Fruit fly (Drosophila melanogaster) whole organism, prepupa: ENCODE measurements around the gene CkIIbeta.

Experiments
- Blimp-1 ChIP-seq: fragments of 200-800 bp; sonication (Bioruptor generic); optimal IDR thresholded peaks from 3 replicates; lab custom pipeline; 2017; ENCODE audit warnings: missing biosample characterization, missing genetic modification characterization, mild to moderate bottlenecking, moderate library complexity, missing genetic modification reagents
- CG10631 ChIP-seq: fragments of 200-800 bp; sonication (Bioruptor generic); optimal IDR thresholded peaks from 2 replicates; lab custom pipeline; 2016; ENCODE audit warnings: missing biosample characterization, missing genetic modification characterization
- CG11762 ChIP-seq: fragments of 200-800 bp; sonication (Bioruptor generic); optimal IDR thresholded peaks from 3 replicates; lab custom pipeline; 2016; ENCODE audit warnings: missing biosample characterization, missing genetic modification characterization; ENCODE audit not compliant: insufficient read depth
- CG11902 ChIP-seq: fragments of 200-800 bp; sonication (Bioruptor generic); optimal IDR thresholded peaks from 3 replicates; lab custom pipeline; 2016; ENCODE audit warnings: missing biosample characterization, missing genetic modification characterization
- CG15336 ChIP-seq: fragments of 200-800 bp; sonication (Bioruptor generic); IDR thresholded peaks from 2 replicates; pipeline ENCODE4 v1.3.6; 2022; ENCODE audit warnings: missing biosample characterization, missing genetic modification characterization
- CG1621 ChIP-seq: fragments of 200-800 bp; sonication (Bioruptor generic); optimal IDR thresholded peaks from 3 replicates; lab custom pipeline; 2018; ENCODE audit warnings: missing biosample characterization, mild to moderate bottlenecking, missing genetic modification characterization
- CG3032 ChIP-seq: fragments of 200-800 bp; optimal IDR thresholded peaks from 2 replicates; lab custom pipeline; 2019; ENCODE audit warnings: missing biosample characterization, mild to moderate bottlenecking, missing genetic modification characterization, moderate library complexity
- CG31627 ChIP-seq: fragments of 200-800 bp; sonication (Bioruptor generic); optimal IDR thresholded peaks from 3 replicates; lab custom pipeline; 2016; ENCODE audit warnings: missing biosample characterization, missing genetic modification characterization
- CG3919 ChIP-seq: fragments of 200-800 bp; sonication (Bioruptor generic); optimal IDR thresholded peaks from 3 replicates; lab custom pipeline; 2016; ENCODE audit warnings: missing biosample characterization, missing genetic modification characterization
- CG4318 ChIP-seq: fragments of 200-800 bp; sonication (Bioruptor generic); optimal IDR thresholded peaks from 3 replicates; lab custom pipeline; 2017; ENCODE audit warnings: missing biosample characterization, mild to moderate bottlenecking, missing genetic modification characterization
- CG6163 ChIP-seq: fragments of 200-800 bp; sonication (Bioruptor generic); IDR thresholded peaks from 3 replicates; pipeline ENCODE4 v1.3.6; 2022; ENCODE audit warnings: missing biosample characterization, missing genetic modification characterization
- CG6276 ChIP-seq: fragments of 200-800 bp; sonication (Bioruptor generic); optimal IDR thresholded peaks from 2 replicates; lab custom pipeline; 2017; ENCODE audit warnings: missing biosample characterization, mild to moderate bottlenecking, missing genetic modification characterization
- CG6792 ChIP-seq: fragments of 200-800 bp; sonication (Bioruptor generic); optimal IDR thresholded peaks from 3 replicates; lab custom pipeline; 2016; ENCODE audit warnings: missing biosample characterization, missing genetic modification characterization
- CG6808 ChIP-seq: fragments of 200-800 bp; sonication (Bioruptor generic); optimal IDR thresholded peaks from 3 replicates; lab custom pipeline; 2017; ENCODE audit warnings: missing biosample characterization, missing genetic modification characterization, mild to moderate bottlenecking, moderate library complexity, missing genetic modification reagents
- CG6854 ChIP-seq: fragments of 200-800 bp; sonication (Bioruptor generic); optimal IDR thresholded peaks from 2 replicates; lab custom pipeline; 2017; ENCODE audit warnings: missing biosample characterization, mild to moderate bottlenecking, missing genetic modification characterization
- CG7368 ChIP-seq: fragments of 200-800 bp; sonication (Bioruptor generic); optimal IDR thresholded peaks from 3 replicates; lab custom pipeline; 2016; ENCODE audit warnings: missing biosample characterization, missing genetic modification characterization
- CG8319 ChIP-seq: fragments of 200-800 bp; sonication (Bioruptor generic); optimal IDR thresholded peaks from 3 replicates; lab custom pipeline; 2016; ENCODE audit warnings: missing biosample characterization, missing genetic modification characterization
- CG8632 ChIP-seq: fragments of 200-800 bp; sonication (Bioruptor generic); optimal IDR thresholded peaks from 3 replicates; lab custom pipeline; 2016; ENCODE audit warnings: missing biosample characterization, missing genetic modification characterization
- CG9139 ChIP-seq: fragments of 200-800 bp; sonication (Bioruptor generic); optimal IDR thresholded peaks from 3 replicates; lab custom pipeline; 2017; ENCODE audit warnings: missing biosample characterization, mild to moderate bottlenecking, missing genetic modification characterization
- Eip75B ChIP-seq: fragments of 200-800 bp; sonication (Bioruptor generic); optimal IDR thresholded peaks from 3 replicates; lab custom pipeline; 2016; ENCODE audit warnings: missing biosample characterization, missing genetic modification characterization
- Eip93F ChIP-seq: fragments of 200-800 bp; sonication (Bioruptor generic); optimal IDR thresholded peaks from 2 replicates; lab custom pipeline; 2016; ENCODE audit warnings: missing biosample characterization, mild to moderate bottlenecking, missing genetic modification characterization
- Ets96B ChIP-seq: fragments of 200-800 bp; optimal IDR thresholded peaks from 2 replicates; lab custom pipeline; 2019; ENCODE audit warnings: missing biosample characterization, mild to moderate bottlenecking, missing genetic modification characterization, moderate library complexity
- Gug ChIP-seq: fragments of 200-800 bp; sonication (Bioruptor generic); IDR thresholded peaks from 2 replicates; pipeline ENCODE4 v1.3.6; 2022; ENCODE audit warnings: missing biosample characterization, missing genetic modification characterization
- Hr39 ChIP-seq: fragments of 200-800 bp; sonication (Bioruptor generic); optimal IDR thresholded peaks from 2 replicates; lab custom pipeline; 2016; ENCODE audit warnings: missing biosample characterization, missing genetic modification characterization
- Hr4 ChIP-seq: fragments of 200-800 bp; sonication (Bioruptor generic); optimal IDR thresholded peaks from 3 replicates; lab custom pipeline; 2016; ENCODE audit warnings: missing biosample characterization, missing genetic modification characterization
- OdsH ChIP-seq: fragments of 200-800 bp; sonication (Bioruptor generic); optimal IDR thresholded peaks from 3 replicates; lab custom pipeline; 2016; ENCODE audit warnings: missing biosample characterization, missing genetic modification characterization
- Smox ChIP-seq: fragments of 200-800 bp; sonication (Bioruptor generic); optimal IDR thresholded peaks from 3 replicates; lab custom pipeline; 2016; ENCODE audit warnings: missing biosample characterization, missing genetic modification characterization
- Sox102F ChIP-seq: fragments of 200-800 bp; sonication (Bioruptor generic); optimal IDR thresholded peaks from 2 replicates; lab custom pipeline; 2016; ENCODE audit warnings: missing biosample characterization, mild to moderate bottlenecking, missing genetic modification characterization
- Sox14 ChIP-seq: fragments of 200-800 bp; sonication (Bioruptor generic); optimal IDR thresholded peaks from 3 replicates; lab custom pipeline; 2016; ENCODE audit warnings: missing biosample characterization, missing genetic modification characterization
- Sox15 ChIP-seq: fragments of 200-800 bp; sonication (Bioruptor generic); optimal IDR thresholded peaks from 3 replicates; lab custom pipeline; 2016; ENCODE audit warnings: missing biosample characterization, missing genetic modification characterization
- achi ChIP-seq: fragments of 200-800 bp; sonication (Bioruptor generic); optimal IDR thresholded peaks from 3 replicates; lab custom pipeline; 2016; ENCODE audit warnings: missing biosample characterization, missing genetic modification characterization
- acj6 ChIP-seq: fragments of 200-800 bp; sonication (Bioruptor generic); optimal IDR thresholded peaks from 3 replicates; lab custom pipeline; 2016; ENCODE audit warnings: missing biosample characterization, missing genetic modification characterization
- cyc ChIP-seq: fragments of 200-800 bp; sonication (Bioruptor generic); optimal IDR thresholded peaks from 3 replicates; lab custom pipeline; 2016; ENCODE audit warnings: missing biosample characterization, missing genetic modification characterization
- dac ChIP-seq: fragments of 200-800 bp; sonication (Bioruptor generic); optimal IDR thresholded peaks from 2 replicates; lab custom pipeline; 2017; ENCODE audit warnings: missing biosample characterization, mild to moderate bottlenecking, missing genetic modification characterization
- esn ChIP-seq: fragments of 200-800 bp; sonication (Bioruptor generic); optimal IDR thresholded peaks from 2 replicates; lab custom pipeline; 2016; ENCODE audit warnings: missing biosample characterization, mild to moderate bottlenecking, missing genetic modification characterization, moderate library complexity
- fd59A ChIP-seq: fragments of 200-800 bp; sonication (Bioruptor generic); optimal IDR thresholded peaks from 2 replicates; lab custom pipeline; 2017; ENCODE audit warnings: missing biosample characterization, mild to moderate bottlenecking, missing genetic modification characterization, missing genetic modification reagents
- fd85E ChIP-seq: fragments of 200-800 bp; sonication (Bioruptor generic); optimal IDR thresholded peaks from 3 replicates; lab custom pipeline; 2016; ENCODE audit warnings: missing biosample characterization, missing genetic modification characterization
- fkh ChIP-seq: fragments of 200-800 bp; sonication (Bioruptor generic); optimal IDR thresholded peaks from 3 replicates; lab custom pipeline; 2017; ENCODE audit warnings: missing biosample characterization, mild to moderate bottlenecking, missing genetic modification characterization, moderate library complexity
- lz ChIP-seq: fragments of 200-800 bp; sonication (Bioruptor generic); optimal IDR thresholded peaks from 3 replicates; lab custom pipeline; 2016; ENCODE audit warnings: missing biosample characterization, missing genetic modification characterization
- pdm3 ChIP-seq: fragments of 200-800 bp; sonication (Bioruptor generic); optimal IDR thresholded peaks from 3 replicates; lab custom pipeline; 2016; ENCODE audit warnings: missing biosample characterization, missing genetic modification characterization
- salr ChIP-seq, 2 experiments: fragments of 200-800 bp; sonication (Bioruptor generic); optimal IDR thresholded peaks; 3 replicates each; lab custom pipeline; 2016 to 2018; ENCODE audit warnings: missing biosample characterization in 2 of 2, missing genetic modification characterization in 2 of 2, mild to moderate bottlenecking in 1 of 2
- spab ChIP-seq: fragments of 200-800 bp; sonication (Bioruptor generic); optimal IDR thresholded peaks from 2 replicates; lab custom pipeline; 2017; ENCODE audit warnings: missing biosample characterization, mild to moderate bottlenecking, missing genetic modification characterization, missing genetic modification reagents
- svp ChIP-seq: fragments of 200-800 bp; sonication (Bioruptor generic); peaks from one replicate; lab custom pipeline; 2016; ENCODE audit warnings: missing biosample characterization, missing genetic modification characterization
- topi ChIP-seq: fragments of 200-800 bp; sonication (Bioruptor generic); optimal IDR thresholded peaks from 3 replicates; lab custom pipeline; 2016; ENCODE audit warnings: missing biosample characterization, missing genetic modification characterization
- vri ChIP-seq: fragments of 200-800 bp; sonication (Bioruptor generic); optimal IDR thresholded peaks from 3 replicates; lab custom pipeline; 2016; ENCODE audit warnings: missing biosample characterization, mild to moderate bottlenecking, missing genetic modification characterization

Gene CkIIbeta

dm6 chrX:11819241-11819862, 27.0 kb downstream of the CkIIbeta start (continued):
- TF ChIP-seq CG8319 (GFP tag; lab: Kevin White, UChicago) = no peak
- TF ChIP-seq esn = no peak
- TF ChIP-seq OdsH (GFP tag; lab: Kevin White, UChicago) = no peak
- peak; percentile 38; the same call in 1 of the 3 replicates for TF ChIP-seq CG6163 (GFP tag; lab: Robert Waterston, UW)
- TF ChIP-seq CG6854 (GFP tag; lab: Kevin White, UChicago) = no peak
- no peak for TF ChIP-seq topi (GFP tag; lab: Kevin White, UChicago)
- no peak for TF ChIP-seq achi
- TF ChIP-seq pdm3 (GFP tag; lab: Kevin White, UChicago) = peak; percentile 0
- peak; percentile 31 for TF ChIP-seq Eip75B (GFP tag; lab: Kevin White, UChicago)
- no peak for TF ChIP-seq Ets96B (tag; lab: Kevin White, UChicago)
- no peak for TF ChIP-seq CG31627 (GFP tag; lab: Kevin White, UChicago)
- TF ChIP-seq Smox = no peak
- TF ChIP-seq Blimp-1 (GFP tag; lab: Kevin White, UChicago) = no peak
- no peak for TF ChIP-seq CG3032 (tag; lab: Kevin White, UChicago)
- TF ChIP-seq fkh (GFP tag; lab: Kevin White, UChicago) = no peak
- no peak for TF ChIP-seq Sox15 (GFP tag; lab: Kevin White, UChicago)
- no peak for TF ChIP-seq CG9139 (GFP tag; lab: Kevin White, UChicago)
- no peak for TF ChIP-seq CG1621 (tag; lab: Kevin White, UChicago)
- TF ChIP-seq Sox14 (GFP tag; lab: Kevin White, UChicago) = peak; percentile 84

- no peak for TF ChIP-seq CG9139 (GFP tag; lab: Kevin White, UChicago)
- peak; percentile 82 for TF ChIP-seq CG4318 (GFP tag; lab: Kevin White, UChicago)
- peak; percentile 39 for TF ChIP-seq Smox
- no peak for TF ChIP-seq Blimp-1 (GFP tag; lab: Kevin White, UChicago)
- TF ChIP-seq Eip75B (GFP tag; lab: Kevin White, UChicago) = peak; percentile 50
- peak; percentile 31 for TF ChIP-seq cyc (GFP tag; lab: Kevin White, UChicago)
- peak; percentile 58 for TF ChIP-seq lz (GFP tag; lab: Kevin White, UChicago)
- no peak for TF ChIP-seq CG6854 (GFP tag; lab: Kevin White, UChicago)
- peak; percentile 5 for TF ChIP-seq CG8632 (GFP tag; lab: Kevin White, UChicago)
- peak; percentile 9 to 75 for TF ChIP-seq salr (GFP tag; optimal IDR thresholded peaks at IDR 0.05; lab: Kevin White, UChicago)
- peak; percentile 50 for TF ChIP-seq Sox102F (GFP tag; lab: Kevin White, UChicago)
- TF ChIP-seq pdm3 (GFP tag; lab: Kevin White, UChicago) = peak; percentile 78
- peak; percentile 89 for TF ChIP-seq CG15336 (GFP tag; lab: Robert Waterston, UW)
- TF ChIP-seq achi = peak; percentile 70
- TF ChIP-seq CG7368 (GFP tag; lab: Kevin White, UChicago) = peak; percentile 26
- TF ChIP-seq Eip93F (GFP tag; lab: Kevin White, UChicago) = no peak
- TF ChIP-seq OdsH (GFP tag; lab: Kevin White, UChicago) = peak; percentile 73
- peak; percentile 0 for TF ChIP-seq CG6808 (GFP tag; lab: Kevin White, UChicago)
- peak; percentile 86 for TF ChIP-seq Hr4 (GFP tag; lab: Kevin White, UChicago)
- TF ChIP-seq Gug (GFP tag; lab: Robert Waterston, UW) = peak; percentile 76
- TF ChIP-seq CG11902 (GFP tag; lab: Kevin White, UChicago) = no peak
- peak; percentile 84 for TF ChIP-seq CG6276 (GFP tag; lab: Kevin White, UChicago)
- TF ChIP-seq CG1621 (tag; lab: Kevin White, UChicago) = no peak
- TF ChIP-seq acj6 (GFP tag; lab: Kevin White, UChicago) = peak; percentile 55
- peak; percentile 49 for TF ChIP-seq CG31627 (GFP tag; lab: Kevin White, UChicago)
- TF ChIP-seq fd59A (GFP tag; lab: Kevin White, UChicago) = no peak
- peak; percentile 60 for TF ChIP-seq esn
- TF ChIP-seq Hr39 (GFP tag; lab: Kevin White, UChicago) = peak; percentile 61
- no peak for TF ChIP-seq spab (GFP tag; lab: Kevin White, UChicago)
- TF ChIP-seq fd85E (GFP tag; lab: Kevin White, UChicago) = no peak
- TF ChIP-seq CG3919 (GFP tag; lab: Kevin White, UChicago) = peak; percentile 66
- peak; percentile 53 for TF ChIP-seq Sox14 (GFP tag; lab: Kevin White, UChicago)
- peak; percentile 7 for TF ChIP-seq vri
- TF ChIP-seq CG10631 = peak; percentile 61
- TF ChIP-seq svp (GFP tag; lab: Kevin White, UChicago) = peak; percentile 79
- peak; percentile 48 for TF ChIP-seq CG11762 (GFP tag; lab: Kevin White, UChicago)
- TF ChIP-seq topi (GFP tag; lab: Kevin White, UChicago) = peak; percentile 63
- TF ChIP-seq CG6792 (GFP tag; lab: Kevin White, UChicago) = peak; percentile 36
- peak; percentile 85 for TF ChIP-seq dac (GFP tag; lab: Kevin White, UChicago)
Measured at dm6 chrX:11820284-11821075, 28.1 kb downstream of the CkIIbeta start.
